Worm (Caenorhabditis elegans) whole organism, midembryonic: ENCODE results near the gene F58H1.5.

Source experiments
- T22C8.4 ChIP-seq: fragments of 200-800 bp; sonication (Bioruptor generic); IDR thresholded peaks from 2 replicates; pipeline ENCODE4 v1.3.6; 2022; ENCODE audit warnings: missing genetic modification characterization, missing compliant biosample characterization
- cog-1 ChIP-seq: sonication (generic microtip); optimal IDR thresholded peaks from 2 replicates; lab custom pipeline; 2016; ENCODE audit warnings: missing genetic modification characterization, missing compliant biosample characterization
- flt-1 ChIP-seq: fragments of 200-800 bp; sonication (Bioruptor generic); IDR thresholded peaks from 2 replicates; pipeline ENCODE4 v1.3.6; 2022; ENCODE audit warnings: missing genetic modification characterization, missing compliant biosample characterization
- klf-2 ChIP-seq: fragments of 200-800 bp; sonication (Bioruptor generic); conservative IDR thresholded peaks from 2 replicates; pipeline ENCODE4 v1.3.6; 2022; ENCODE audit warnings: missing genetic modification reagents, missing genetic modification characterization, missing compliant biosample characterization
- med-1 ChIP-seq: sonication (generic microtip); optimal IDR thresholded peaks from 2 replicates; lab custom pipeline; 2017; ENCODE audit warnings: missing genetic modification characterization, mild to moderate bottlenecking, missing compliant biosample characterization, antibody characterized with exemption, missing genetic modification reagents; ENCODE audit not compliant: insufficient read depth
- ref-1 ChIP-seq: fragments of 200-800 bp; sonication (Bioruptor generic); conservative IDR thresholded peaks from 2 replicates; pipeline ENCODE4 v1.3.6; 2022; ENCODE audit warnings: missing genetic modification reagents, missing genetic modification characterization, missing compliant biosample characterization
- tab-1 ChIP-seq: fragments of 200-800 bp; sonication (Bioruptor generic); IDR thresholded peaks from 2 replicates; pipeline ENCODE4 v1.3.6; 2022; ENCODE audit warnings: missing genetic modification characterization, missing compliant biosample characterization
- ztf-23 ChIP-seq: fragments of 200-800 bp; sonication (Bioruptor generic); IDR thresholded peaks from 2 replicates; pipeline ENCODE4 v1.3.6; 2022; ENCODE audit warnings: missing genetic modification reagents, missing genetic modification characterization, missing compliant biosample characterization
- ztf-29 ChIP-seq: fragments of 200-800 bp; sonication (Bioruptor generic); IDR thresholded peaks from 2 replicates; pipeline ENCODE4 v1.3.6; 2022; ENCODE audit warnings: missing genetic modification reagents, missing genetic modification characterization, missing compliant biosample characterization

F58H1.5 gene

DNA sequence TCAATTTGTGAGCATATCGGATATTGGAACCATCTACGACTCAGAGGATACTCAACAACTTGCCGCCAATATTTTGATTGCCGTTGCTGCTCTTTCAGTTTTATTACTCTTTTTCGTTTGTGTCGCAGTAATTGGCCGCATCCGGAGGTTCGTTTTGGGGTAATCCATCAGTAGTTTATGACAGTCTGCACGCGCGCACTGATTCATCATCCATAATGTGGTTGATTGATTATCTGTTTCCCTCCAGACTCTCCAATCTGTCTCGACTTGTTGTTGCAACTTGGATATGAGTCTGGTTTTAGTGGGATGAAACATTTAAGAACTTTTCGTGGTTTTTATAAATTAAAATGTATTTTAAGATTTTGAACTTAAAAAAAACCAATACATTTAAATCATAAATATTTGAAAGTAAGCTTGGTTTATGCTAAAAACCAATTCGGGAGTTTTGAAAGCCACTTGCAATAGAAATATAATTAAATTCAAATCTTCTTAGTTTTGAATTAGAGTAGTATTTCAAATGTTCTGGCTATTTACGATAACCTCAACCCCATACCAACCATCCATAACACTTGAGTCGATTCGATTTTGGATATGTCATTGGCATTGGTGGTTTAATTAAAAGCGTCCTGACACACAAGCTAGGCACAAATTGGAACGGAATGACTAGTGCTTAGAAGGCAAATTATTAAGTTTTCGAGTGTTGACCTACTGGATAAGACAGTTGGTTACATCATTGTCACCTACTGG, 2.1 kb downstream of the F58H1.5 start:
- TF ChIP-seq med-1 (GFP tag; lab: Kevin White, UChicago) (no peak), klf-2 (GFP tag; lab: Robert Waterston, UW) (no peak), T22C8.4 (GFP tag; lab: Robert Waterston, UW) (no peak), flt-1 (no peak), ztf-23 (no peak), ztf-29 (GFP tag; lab: Robert Waterston, UW) (no peak), tab-1 (GFP tag; lab: Robert Waterston, UW) (no peak), ref-1 (GFP tag; lab: Robert Waterston, UW) (no peak), cog-1 (tag; lab: Kevin White, UChicago) (no peak)

ce11 chrV:11960831-11961190, 2.6 kb downstream of the F58H1.5 start:
- TF ChIP-seq klf-2 (GFP tag; lab: Robert Waterston, UW) = no peak
- no peak for TF ChIP-seq ref-1 (GFP tag; lab: Robert Waterston, UW)
- TF ChIP-seq cog-1 (tag; lab: Kevin White, UChicago) = no peak
- no peak for TF ChIP-seq ztf-29 (GFP tag; lab: Robert Waterston, UW)
- no peak for TF ChIP-seq flt-1

DNA sequence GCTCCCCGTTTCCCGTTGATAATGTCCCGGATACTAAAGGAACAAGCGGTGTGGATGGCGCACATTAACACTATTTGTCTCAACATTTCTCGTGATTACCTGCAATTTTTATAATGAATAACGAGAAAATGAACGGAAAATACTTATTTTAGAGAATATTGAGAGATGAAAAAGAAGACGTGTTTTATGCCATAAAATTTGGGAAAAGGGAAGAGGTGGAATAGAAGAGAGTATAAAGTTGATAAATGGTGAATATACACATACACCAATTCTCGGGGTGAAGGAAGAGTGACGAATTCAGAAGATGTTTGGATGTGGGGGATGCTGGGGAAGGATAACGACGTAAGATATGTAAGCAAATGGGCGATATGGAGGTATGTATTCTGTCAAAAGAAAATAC, 6.5 kb downstream of the F58H1.5 start, which contains the start of gene F58H1.7:
F58H1.7 (minus strand) TSS at position 101 of the 400 bp plus-strand sequence.
- TF ChIP-seq flt-1 = no peak

DNA sequence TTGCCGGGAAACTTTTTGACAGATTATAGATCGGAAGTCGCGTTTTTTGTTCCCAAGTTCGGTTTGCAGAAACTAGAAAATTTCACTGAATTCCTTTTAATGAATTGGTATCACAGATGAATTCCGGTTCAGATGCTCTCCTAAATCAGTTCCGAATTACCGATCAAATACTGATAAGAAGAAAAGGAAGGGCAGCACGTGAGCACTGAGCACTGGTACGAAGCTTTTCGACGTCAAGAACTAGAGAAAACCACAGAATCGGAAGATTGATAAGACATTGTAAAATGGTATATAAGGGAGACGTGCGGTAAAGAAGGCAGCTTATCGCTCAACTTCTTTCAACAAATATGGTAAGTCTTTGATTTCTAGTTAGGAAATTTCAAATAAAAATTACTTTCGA, 17.0 kb downstream of the F58H1.5 start, which contains the start of gene cpr-1:
cpr-1 (plus strand) TSS at position 319 of the 400 bp plus-strand sequence.
- no peak for TF ChIP-seq flt-1
- no peak for TF ChIP-seq ref-1 (GFP tag; lab: Robert Waterston, UW)
- no peak for TF ChIP-seq T22C8.4 (GFP tag; lab: Robert Waterston, UW)

- TF ChIP-seq ref-1 (GFP tag; lab: Robert Waterston, UW) = no peak
- TF ChIP-seq cog-1 (tag; lab: Kevin White, UChicago) = no peak
- TF ChIP-seq ztf-29 (GFP tag; lab: Robert Waterston, UW) = no peak
- no peak for TF ChIP-seq T22C8.4 (GFP tag; lab: Robert Waterston, UW)
- TF ChIP-seq klf-2 (GFP tag; lab: Robert Waterston, UW) = no peak
- TF ChIP-seq ztf-23 = no peak
- TF ChIP-seq med-1 (GFP tag; lab: Kevin White, UChicago) = no peak
- TF ChIP-seq flt-1 = no peak
- no peak for TF ChIP-seq tab-1 (GFP tag; lab: Robert Waterston, UW)
Observed at ce11 chrV:11976734-11977133, 18.5 kb downstream of the F58H1.5 start.

DNA sequence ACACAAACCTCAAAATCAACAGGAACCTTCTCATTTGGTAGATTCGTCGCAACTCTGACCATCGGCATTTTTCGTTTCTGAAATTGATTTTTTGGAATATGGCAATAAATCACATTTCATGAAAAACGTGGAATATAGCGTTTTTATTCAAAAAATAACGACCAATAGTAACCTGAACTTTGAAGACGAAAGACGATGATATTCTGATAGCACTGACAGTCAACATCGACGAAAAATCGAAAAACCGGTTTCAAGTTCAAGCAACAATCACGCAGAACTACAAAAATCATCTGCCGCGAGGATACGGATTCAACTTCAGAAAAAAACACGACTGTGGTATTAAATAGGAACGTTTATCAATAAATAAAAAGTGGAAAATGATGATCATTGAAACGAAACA, 20.0 kb downstream of the F58H1.5 start, which contains the start of gene mif-2:
mif-2 (minus strand) TSS at position 281 of the 400 bp plus-strand sequence.
- TF ChIP-seq tab-1 (GFP tag; lab: Robert Waterston, UW) (no peak), ztf-23 (no peak), T22C8.4 (GFP tag; lab: Robert Waterston, UW) (no peak), ztf-29 (GFP tag; lab: Robert Waterston, UW) (no peak), ref-1 (GFP tag; lab: Robert Waterston, UW) (no peak), cog-1 (tag; lab: Kevin White, UChicago) (no peak), flt-1 (no peak), med-1 (GFP tag; lab: Kevin White, UChicago) (no peak), klf-2 (GFP tag; lab: Robert Waterston, UW) (no peak)

DNA sequence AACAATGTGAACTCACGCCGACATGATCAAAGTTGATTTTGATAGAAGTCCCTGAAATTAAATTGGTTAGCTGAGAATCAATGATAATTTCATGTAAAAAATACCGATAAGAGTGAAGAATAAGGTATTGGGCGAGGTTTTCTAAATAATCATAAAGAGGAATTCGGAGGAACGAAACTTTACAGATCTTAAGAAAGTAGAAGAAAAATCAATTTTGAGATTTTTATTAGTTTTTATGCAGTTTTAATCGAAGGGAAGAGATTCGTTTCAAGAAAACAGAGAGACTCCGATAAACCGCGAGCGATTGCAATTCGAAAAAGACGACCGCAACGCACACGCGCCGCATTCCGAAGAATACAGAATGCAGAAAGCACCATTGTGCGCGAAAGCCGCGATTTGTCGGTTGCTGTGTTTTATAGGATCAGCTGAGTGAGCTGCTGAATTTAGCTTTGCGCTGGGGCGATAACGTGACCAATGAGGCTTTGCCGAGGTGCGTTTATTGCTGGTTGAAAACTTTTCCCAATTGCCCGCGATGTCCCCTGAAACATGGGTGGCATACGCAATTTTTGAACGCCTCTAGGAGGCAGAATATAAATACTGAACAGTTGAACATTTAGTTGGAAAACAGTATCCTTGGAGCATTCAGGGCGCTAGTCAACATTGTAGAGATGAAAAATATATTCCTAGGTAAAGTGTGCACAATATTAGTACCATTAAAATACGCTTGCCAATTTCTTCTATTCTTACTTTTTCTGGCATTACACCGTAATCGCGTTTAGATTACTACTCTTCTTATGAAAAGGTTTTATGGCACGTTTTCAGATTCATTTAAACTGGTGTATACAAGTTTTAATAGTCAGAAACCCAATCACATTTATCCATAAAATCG, 21.7 kb downstream of the F58H1.5 start, which contains the start of gene snr-4:
snr-4 (minus strand) TSS at position 51 of the 889 bp plus-strand sequence.
- TF ChIP-seq tab-1 (GFP tag; lab: Robert Waterston, UW) (0 out of 2 replicates have a peak, but pooled peaks have one; percentile 72), klf-2 (GFP tag; lab: Robert Waterston, UW) (no peak), cog-1 (tag; lab: Kevin White, UChicago) (peak; percentile 28), med-1 (GFP tag; lab: Kevin White, UChicago) (no peak), flt-1 (peak; percentile 87), ref-1 (GFP tag; lab: Robert Waterston, UW) (peak; percentile 41; the same call in 1 of the 2 replicates), ztf-29 (GFP tag; lab: Robert Waterston, UW) (peak; percentile 94), T22C8.4 (GFP tag; lab: Robert Waterston, UW) (no peak), ztf-23 (peak; percentile 75; the same call in 1 of the 2 replicates)

ce11 chrV:11982309-11982708, 24.1 kb downstream of the F58H1.5 start, which contains the start of gene rpt-1:
rpt-1 (minus strand) TSS chrV:11982397.
- no peak for TF ChIP-seq T22C8.4 (GFP tag; lab: Robert Waterston, UW)
- no peak for TF ChIP-seq ztf-29 (GFP tag; lab: Robert Waterston, UW)
- no peak for TF ChIP-seq ref-1 (GFP tag; lab: Robert Waterston, UW)
- TF ChIP-seq ztf-23 = no peak
- no peak for TF ChIP-seq tab-1 (GFP tag; lab: Robert Waterston, UW)
- 0 out of 2 replicates have a peak, but pooled peaks have one; percentile 26 for TF ChIP-seq flt-1
- no peak for TF ChIP-seq med-1 (GFP tag; lab: Kevin White, UChicago)

- TF ChIP-seq tab-1 (GFP tag; lab: Robert Waterston, UW) (no peak), med-1 (GFP tag; lab: Kevin White, UChicago) (no peak), T22C8.4 (GFP tag; lab: Robert Waterston, UW) (no peak), cog-1 (tag; lab: Kevin White, UChicago) (no peak), klf-2 (GFP tag; lab: Robert Waterston, UW) (no peak), ztf-23 (no peak), ref-1 (GFP tag; lab: Robert Waterston, UW) (no peak), ztf-29 (GFP tag; lab: Robert Waterston, UW) (no peak), flt-1 (no peak)
Observed at ce11 chrV:11985384-11985783, 27.2 kb downstream of the F58H1.5 start, which contains the start of gene mans-2. mans-2 (minus strand) TSS chrV:11985484.
